Worm (Caenorhabditis elegans) whole organism, L4/young adult: ENCODE data around the gene kin-19.

Experiments
- W03F9.2 ChIP-seq: fragments of 150-350 bp; optimal IDR thresholded peaks from 2 replicates; lab custom pipeline; 2014; ENCODE audit warnings: missing biosample characterization, missing genetic modification characterization
- him-1 ChIP-seq: sonication (generic microtip); optimal IDR thresholded peaks from 2 replicates; lab custom pipeline; 2016; ENCODE audit warnings: missing genotype, missing genetic modification reagents, missing genetic modification characterization, missing compliant biosample characterization

ce11 chrIII:4123900-4124299 is 37.5 kb upstream of the kin-19 start:
- TF ChIP-seq him-1 (tag; lab: Kevin White, UChicago) (no peak), W03F9.2 (tag; lab: Kevin White, UChicago) (no peak)
